Fruit fly (Drosophila melanogaster) Kc167 (cell line): ENCODE results near the gene CG13086.

Source experiments
- Myc ChIP-seq: fragments of >200 bp; optimal IDR thresholded peaks from 2 replicates; lab custom pipeline; 2017; ENCODE audit warnings: missing external identifiers
- Sin3A ChIP-seq: fragments of >200 bp; optimal IDR thresholded peaks from 2 replicates; lab custom pipeline; 2018; ENCODE audit warnings: missing external identifiers
- h ChIP-seq: fragments of >200 bp; optimal IDR thresholded peaks from 3 replicates; lab custom pipeline; 2018; ENCODE audit warnings: missing external identifiers
- insv ChIP-seq: fragments of >200 bp; optimal IDR thresholded peaks from 3 replicates; lab custom pipeline; 2018; ENCODE audit warnings: missing external identifiers
- psq ChIP-seq: fragments of >200 bp; optimal IDR thresholded peaks from 2 replicates; lab custom pipeline; 2017; ENCODE audit warnings: missing external identifiers
- ttk ChIP-seq: sonication (Bioruptor generic); optimal IDR thresholded peaks from 2 replicates; lab custom pipeline; 2017; ENCODE audit warnings: missing external identifiers

The CG13086 gene

DNA sequence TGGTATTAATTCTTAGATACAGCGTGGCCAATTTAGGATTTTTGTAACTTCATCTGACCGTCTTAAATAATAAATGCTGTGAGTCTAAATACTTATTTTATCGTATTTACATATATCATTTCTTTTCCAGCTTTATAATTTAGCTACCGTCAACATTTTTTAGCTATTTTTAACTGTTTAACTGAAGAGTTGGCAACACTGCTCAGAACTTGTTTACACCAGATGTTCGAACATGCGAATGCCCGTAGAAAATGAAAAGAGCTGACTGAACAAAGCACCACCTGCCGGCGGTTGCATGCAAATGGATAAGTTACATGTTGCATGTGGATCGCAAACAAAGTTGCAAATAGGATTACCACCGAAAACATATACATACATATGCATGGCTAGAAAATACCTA is 645 bp upstream of the CG13086 start:
- no peak for TF ChIP-seq h (lab: Kevin White, UChicago)
- no peak for TF ChIP-seq Sin3A
- TF ChIP-seq Myc (lab: Kevin White, UChicago) = no peak
- no peak for TF ChIP-seq insv (lab: Kevin White, UChicago)
- TF ChIP-seq ttk (lab: Kevin White, UChicago) = no peak
- TF ChIP-seq psq = no peak

DNA sequence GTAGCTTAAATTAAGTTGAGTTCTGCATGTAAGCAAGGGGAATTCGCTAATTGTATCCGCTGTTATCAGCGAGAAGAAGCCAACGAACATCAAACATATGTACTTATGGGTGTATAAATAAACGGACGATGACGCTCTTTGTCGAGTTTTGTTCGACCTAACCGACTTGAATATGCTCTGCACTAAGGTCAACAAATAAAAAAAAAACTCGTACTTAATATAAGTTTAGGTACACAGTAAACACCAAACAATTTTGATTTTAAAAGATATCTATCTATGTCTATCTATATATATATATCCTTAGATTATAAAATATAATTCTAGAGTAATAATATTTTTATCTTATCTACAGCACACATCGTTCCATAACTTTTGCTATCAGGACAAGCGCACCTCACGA is 447 bp downstream of the CG13086 start:
- TF ChIP-seq ttk (lab: Kevin White, UChicago) (no peak), insv (lab: Kevin White, UChicago) (no peak), psq (no peak), Sin3A (no peak), Myc (lab: Kevin White, UChicago) (no peak), h (lab: Kevin White, UChicago) (no peak)

DNA sequence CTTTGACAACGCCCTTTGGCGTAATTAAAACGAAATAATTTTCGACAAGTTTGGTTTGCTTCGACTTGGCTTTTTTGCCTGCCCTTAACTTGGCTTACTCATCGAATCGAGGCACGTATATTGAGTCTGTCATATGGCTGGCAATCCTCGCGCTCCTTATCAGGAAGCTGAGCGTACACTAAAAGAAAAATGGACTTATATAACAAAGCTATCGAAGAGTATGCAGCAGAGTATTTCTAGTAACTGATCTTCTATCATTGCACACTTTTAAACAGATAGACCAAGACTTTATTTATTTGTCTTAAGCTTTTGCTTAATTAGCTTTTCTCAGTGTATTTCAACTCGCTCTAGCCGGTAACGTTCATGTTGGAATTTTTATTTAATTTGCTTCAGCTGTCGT is 2.1 kb downstream of the CG13086 start:
- no peak for TF ChIP-seq ttk (lab: Kevin White, UChicago)
- no peak for TF ChIP-seq psq
- no peak for TF ChIP-seq h (lab: Kevin White, UChicago)
- no peak for TF ChIP-seq insv (lab: Kevin White, UChicago)

DNA sequence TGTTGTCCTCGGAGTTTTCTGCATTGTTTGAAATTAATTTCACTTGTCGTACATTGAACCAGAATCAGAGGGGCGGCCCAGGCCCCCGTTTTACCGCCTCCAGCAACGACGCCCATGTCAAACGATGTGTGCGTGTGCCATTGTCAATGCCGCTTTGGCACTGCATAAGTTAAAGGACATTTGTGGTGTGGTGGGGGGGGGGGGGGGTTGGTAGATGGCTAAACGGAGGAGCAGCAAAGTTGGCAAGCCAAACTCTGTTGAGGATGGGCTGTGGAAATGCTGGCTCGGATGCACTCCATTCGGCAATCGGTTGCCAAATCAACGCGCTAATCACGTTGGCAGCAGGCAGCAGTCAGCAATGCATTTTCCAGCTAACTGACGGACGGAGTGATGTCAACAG is 2.6 kb downstream of the CG13086 start:
- TF ChIP-seq Sin3A (no peak), Myc (lab: Kevin White, UChicago) (no peak), h (lab: Kevin White, UChicago) (no peak), psq (no peak), ttk (lab: Kevin White, UChicago) (no peak), insv (lab: Kevin White, UChicago) (no peak)

DNA sequence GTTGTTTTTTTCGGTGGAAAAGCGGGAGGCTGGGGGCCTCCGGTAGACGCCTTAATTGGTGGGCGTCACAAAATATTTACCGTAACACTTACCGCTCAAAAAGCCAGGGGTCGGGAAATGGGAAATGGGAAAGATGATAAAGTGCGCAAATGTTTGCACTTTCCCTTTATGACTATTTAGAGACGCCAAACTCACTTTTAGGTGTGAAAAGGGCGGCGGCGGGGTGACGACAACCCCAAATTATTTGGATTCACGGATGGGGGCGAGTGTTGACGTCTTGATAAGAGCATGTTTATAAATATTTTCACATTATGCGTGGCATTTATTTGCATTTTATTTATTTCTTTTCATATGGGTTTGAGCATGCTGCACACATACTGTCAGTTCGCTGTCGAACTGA is 5.9 kb downstream of the CG13086 start, which contains the start of gene CG17349:
Gene CG17349 (plus strand): TSS at position 400 of the 400 bp plus-strand sequence.
- no peak for TF ChIP-seq Myc (lab: Kevin White, UChicago)
- no peak for TF ChIP-seq Sin3A
- TF ChIP-seq psq = no peak
- TF ChIP-seq h (lab: Kevin White, UChicago) = no peak
- no peak for TF ChIP-seq ttk (lab: Kevin White, UChicago)
- TF ChIP-seq insv (lab: Kevin White, UChicago) = no peak

DNA sequence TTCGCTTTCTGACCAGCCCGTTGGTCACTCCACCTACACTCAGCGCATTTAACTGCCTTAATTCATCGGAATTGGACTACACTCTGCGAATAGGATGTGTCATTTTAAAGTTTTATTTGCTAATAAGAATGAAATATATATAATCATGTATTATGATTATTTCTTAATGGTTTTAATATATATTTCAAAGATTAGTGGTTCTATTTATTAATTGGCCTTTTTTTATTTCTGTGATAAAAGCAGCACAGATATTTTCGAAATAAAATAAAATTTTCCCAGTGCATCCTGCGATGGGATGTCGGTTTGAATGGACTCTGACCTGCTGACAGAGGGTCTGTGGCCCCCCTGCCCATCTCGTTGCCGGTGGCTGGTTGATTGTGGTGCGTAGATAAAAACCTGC is 9.6 kb downstream of the CG13086 start:
- TF ChIP-seq ttk (lab: Kevin White, UChicago) = no peak
- TF ChIP-seq Sin3A = no peak
- no peak for TF ChIP-seq psq
- no peak for TF ChIP-seq h (lab: Kevin White, UChicago)
- no peak for TF ChIP-seq Myc (lab: Kevin White, UChicago)
- TF ChIP-seq insv (lab: Kevin White, UChicago) = no peak

DNA sequence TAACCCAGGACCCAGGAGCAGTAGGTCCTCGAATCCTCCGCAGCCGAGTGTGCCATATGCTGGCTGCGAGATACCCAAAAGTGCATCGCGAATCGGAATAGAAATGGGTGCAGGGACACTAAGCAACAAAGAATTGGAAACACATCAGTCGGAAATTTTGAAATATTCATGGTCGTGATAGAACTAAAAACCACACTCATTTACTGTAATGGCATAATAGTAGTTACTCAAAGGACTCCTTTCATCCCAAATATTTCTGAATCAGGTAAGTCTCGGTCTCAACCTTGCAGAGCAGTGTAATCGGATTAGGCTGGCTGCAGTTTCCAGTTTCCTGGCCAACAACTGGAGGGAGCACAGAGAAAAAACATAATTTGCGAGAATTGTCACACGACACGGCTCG is 12.0 kb downstream of the CG13086 start:
- no peak for TF ChIP-seq Myc (lab: Kevin White, UChicago)
- TF ChIP-seq h (lab: Kevin White, UChicago) = no peak
- no peak for TF ChIP-seq Sin3A
- no peak for TF ChIP-seq insv (lab: Kevin White, UChicago)
- TF ChIP-seq ttk (lab: Kevin White, UChicago) = no peak
- no peak for TF ChIP-seq psq

DNA sequence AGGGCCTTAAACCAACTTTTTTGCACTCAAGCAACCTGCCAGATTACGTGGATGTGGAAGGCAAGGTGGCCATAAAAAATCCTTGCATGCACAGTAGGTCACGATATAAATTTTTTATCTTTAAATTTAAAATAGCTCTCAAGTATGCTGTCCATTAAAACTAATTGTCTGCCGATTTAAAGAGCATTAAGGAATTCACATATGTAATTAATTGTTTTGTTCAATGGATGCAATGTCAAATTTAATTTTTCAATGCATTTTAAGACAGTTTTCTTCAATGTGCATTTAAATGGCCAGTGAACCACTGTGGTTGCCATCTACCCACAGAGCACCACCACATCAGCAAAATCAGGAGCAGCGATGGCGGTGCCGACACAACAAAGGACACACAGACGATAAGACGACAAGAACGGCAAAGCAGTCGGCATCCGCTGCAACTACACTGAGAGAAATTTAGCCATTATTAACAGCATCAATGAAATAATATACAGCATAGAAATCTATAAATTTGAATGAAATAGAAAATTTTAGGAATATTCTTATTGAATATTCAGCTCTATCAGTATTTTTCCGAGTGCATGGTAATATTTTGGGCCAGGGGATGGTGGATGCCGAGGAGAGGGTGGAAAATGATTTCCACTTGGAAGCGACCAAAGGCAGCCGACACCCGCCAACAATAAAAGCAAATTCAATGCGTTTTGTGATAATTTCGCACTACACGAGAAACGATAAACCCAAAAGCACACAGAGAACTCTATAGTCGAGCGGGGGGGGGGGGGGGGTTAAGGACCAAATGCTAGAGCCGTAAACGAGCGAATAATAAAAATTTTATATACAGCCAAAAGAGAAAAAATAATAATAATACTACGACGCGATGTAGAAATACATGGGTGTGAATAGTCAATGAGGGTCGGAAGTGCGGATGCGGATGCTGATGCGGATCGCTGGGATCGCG is 13.2 kb downstream of the CG13086 start:
- TF ChIP-seq psq = no peak
- TF ChIP-seq Myc (lab: Kevin White, UChicago) = no peak
- no peak for TF ChIP-seq ttk (lab: Kevin White, UChicago)
- no peak for TF ChIP-seq Sin3A
- no peak for TF ChIP-seq insv (lab: Kevin White, UChicago)
- TF ChIP-seq h (lab: Kevin White, UChicago) = no peak

DNA sequence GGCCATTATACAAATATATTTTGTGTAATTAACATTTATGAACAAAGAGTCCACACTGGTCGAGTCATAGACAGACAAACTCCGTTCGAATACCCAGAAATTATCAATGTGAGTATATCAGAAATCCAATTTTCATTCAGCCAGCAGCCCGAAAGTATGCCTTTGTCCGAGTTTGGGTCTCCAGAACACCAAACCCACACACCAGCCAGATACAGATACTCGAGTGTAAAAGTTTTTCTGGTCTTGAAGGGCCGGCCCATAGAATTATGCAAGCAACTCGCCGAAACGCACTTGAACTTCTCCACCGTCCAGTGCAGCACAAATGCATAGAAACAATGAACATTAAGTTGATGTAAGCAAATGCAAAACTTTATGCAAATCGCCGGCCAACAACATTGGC is 14.4 kb downstream of the CG13086 start:
- TF ChIP-seq insv (lab: Kevin White, UChicago) = no peak
- TF ChIP-seq h (lab: Kevin White, UChicago) = no peak

DNA sequence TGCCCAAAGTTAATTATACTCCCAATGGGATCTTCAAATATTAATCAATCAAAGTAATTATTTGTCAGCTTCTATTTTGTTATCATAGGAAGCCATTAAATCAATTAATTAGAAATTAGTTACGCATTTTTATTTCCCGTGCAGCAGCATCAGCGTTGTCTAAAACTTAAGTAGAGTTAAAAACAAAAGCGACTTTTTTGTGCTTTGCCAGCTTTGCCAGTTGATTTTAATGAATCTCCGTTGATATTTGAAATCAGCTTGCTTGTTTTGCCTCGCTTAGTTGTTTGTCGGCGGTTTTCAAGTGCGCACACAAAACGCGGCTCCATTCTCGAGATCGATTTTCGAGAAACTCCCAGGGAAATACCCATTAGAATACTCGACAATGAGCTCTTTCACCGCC is 16.5 kb downstream of the CG13086 start, which contains the start of gene CG17350:
Gene CG17350 (plus strand): TSS at position 301 of the 400 bp plus-strand sequence.
- TF ChIP-seq Myc (lab: Kevin White, UChicago) = no peak
- no peak for TF ChIP-seq ttk (lab: Kevin White, UChicago)
- no peak for TF ChIP-seq psq

DNA sequence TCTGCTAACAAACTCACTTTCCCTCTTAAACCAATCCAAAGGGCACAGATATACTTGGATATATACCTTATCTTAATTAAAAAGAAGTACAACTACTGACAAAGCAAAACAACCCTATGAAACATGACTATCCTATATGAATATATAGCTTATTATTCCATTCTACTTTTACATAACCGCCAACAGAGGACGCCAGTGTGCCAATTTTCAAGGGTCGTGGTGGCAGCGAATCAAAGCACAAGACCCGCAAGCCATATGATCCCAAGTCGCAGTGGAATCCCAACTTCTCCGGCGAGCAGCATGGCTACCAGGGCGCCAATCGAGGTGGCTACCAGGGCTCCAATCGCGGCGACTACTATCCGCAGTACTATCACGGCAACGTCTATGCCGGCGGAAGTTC is 18.2 kb downstream of the CG13086 start:
- TF ChIP-seq Myc (lab: Kevin White, UChicago) (no peak), insv (lab: Kevin White, UChicago) (no peak), ttk (lab: Kevin White, UChicago) (no peak), psq (no peak), Sin3A (no peak), h (lab: Kevin White, UChicago) (no peak)

DNA sequence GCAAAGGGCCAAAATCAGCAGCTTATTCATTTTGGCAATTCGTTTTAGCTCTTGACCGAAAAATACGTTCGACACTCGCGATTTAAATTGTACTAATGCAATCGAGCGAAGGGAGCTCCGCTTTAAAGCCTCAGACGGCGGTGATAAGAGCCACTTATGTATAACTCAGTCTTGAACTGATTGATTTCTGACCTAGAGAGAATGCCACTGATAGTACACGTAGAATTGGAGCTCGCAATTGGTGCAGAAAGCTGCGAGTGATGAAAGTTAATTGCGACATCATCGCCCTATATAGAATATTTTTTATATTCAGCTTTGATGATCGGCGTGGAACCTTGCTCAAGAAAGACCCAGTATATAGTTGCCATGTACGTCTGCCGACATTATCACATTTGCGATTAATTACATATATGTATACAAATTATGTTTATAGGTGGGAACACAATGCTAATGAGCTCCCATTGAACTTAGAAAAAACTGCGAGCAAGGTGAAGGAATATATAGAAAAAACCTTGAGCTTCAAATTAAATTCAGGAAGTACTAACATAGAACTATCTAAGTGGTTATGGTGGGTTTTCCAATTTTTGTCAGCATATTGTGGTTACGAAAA is 22.0 kb downstream of the CG13086 start, which contains the start of gene fon:
Gene fon (minus strand): TSS at position 100 of the 610 bp plus-strand sequence.
- TF ChIP-seq Sin3A = no peak
- TF ChIP-seq insv (lab: Kevin White, UChicago) = no peak
- TF ChIP-seq h (lab: Kevin White, UChicago) = no peak
- no peak for TF ChIP-seq psq
- TF ChIP-seq Myc (lab: Kevin White, UChicago) = no peak
- TF ChIP-seq ttk (lab: Kevin White, UChicago) = no peak
